Worm (Caenorhabditis elegans) whole organism, early embryonic: ENCODE results near the gene EGAP5.1.

ENCODE experiments used
- B0310.2 ChIP-seq: sonication (generic microtip); optimal IDR thresholded peaks from 2 replicates; lab custom pipeline; 2016; ENCODE audit warnings: mild to moderate bottlenecking, missing genetic modification characterization, missing compliant biosample characterization
- F13C5.2 ChIP-seq: sonication (generic microtip); optimal IDR thresholded peaks from 2 replicates; lab custom pipeline; 2017; ENCODE audit warnings: mild to moderate bottlenecking, missing genetic modification characterization, inconsistent platforms, missing compliant biosample characterization
- aly-1 ChIP-seq: sonication (generic microtip); optimal IDR thresholded peaks from 2 replicates; lab custom pipeline; 2016; ENCODE audit warnings: missing genetic modification characterization, missing compliant biosample characterization
- ama-1 ChIP-seq: fragments of 150-350 bp; optimal IDR thresholded peaks from 2 replicates; lab custom pipeline; 2014
- ceh-13 ChIP-seq: fragments of 200-800 bp; sonication (Bioruptor generic); optimal IDR thresholded peaks from 2 replicates; lab custom pipeline; 2018; ENCODE audit warnings: mild to moderate bottlenecking, missing genetic modification characterization, missing compliant biosample characterization
- ceh-36 ChIP-seq: sonication (generic microtip); optimal IDR thresholded peaks from 2 replicates; lab custom pipeline; 2016; ENCODE audit warnings: missing genetic modification characterization, inconsistent platforms, missing compliant biosample characterization
- ets-7 ChIP-seq: sonication (generic microtip); optimal IDR thresholded peaks from 2 replicates; lab custom pipeline; 2016; ENCODE audit warnings: missing genotype, missing genetic modification characterization, missing compliant biosample characterization
- flt-1 ChIP-seq: fragments of 200-800 bp; sonication (Bioruptor generic); IDR thresholded peaks from 2 replicates; pipeline ENCODE4 v1.3.6; 2022; ENCODE audit warnings: missing genetic modification characterization, missing compliant biosample characterization
- hmbx-1 ChIP-seq: sonication (generic microtip); optimal IDR thresholded peaks from 2 replicates; lab custom pipeline; 2016; ENCODE audit warnings: mild to moderate bottlenecking, missing genetic modification characterization, missing compliant biosample characterization
- hmg-4 ChIP-seq: fragments of 200-800 bp; sonication (Bioruptor generic); optimal IDR thresholded peaks from 2 replicates; lab custom pipeline; 2018; ENCODE audit warnings: mild to moderate bottlenecking, missing genetic modification characterization, missing compliant biosample characterization
- hnd-1 ChIP-seq: sonication (generic microtip); optimal IDR thresholded peaks from 2 replicates; lab custom pipeline; 2016; ENCODE audit warnings: missing genetic modification characterization, missing compliant biosample characterization
- pes-1 ChIP-seq: fragments of 200-800 bp; sonication (Bioruptor generic); IDR thresholded peaks from 2 replicates; pipeline ENCODE4 v1.3.6; 2022; ENCODE audit warnings: missing genetic modification reagents, missing genetic modification characterization, missing compliant biosample characterization
- scrt-1 ChIP-seq: fragments of 200-800 bp; sonication (Bioruptor generic); IDR thresholded peaks from 2 replicates; pipeline ENCODE4 v1.3.6; 2022; ENCODE audit warnings: missing genetic modification characterization, missing compliant biosample characterization
- sea-1 ChIP-seq: fragments of 200-800 bp; sonication (Bioruptor generic); conservative IDR thresholded peaks from 2 replicates; pipeline ENCODE4 v1.3.6; 2022; ENCODE audit warnings: missing genetic modification characterization, missing compliant biosample characterization
- tbx-11 ChIP-seq: fragments of 200-800 bp; sonication (Bioruptor generic); IDR thresholded peaks from 2 replicates; pipeline ENCODE4 v1.3.6; 2022; ENCODE audit warnings: missing genetic modification characterization, missing compliant biosample characterization
- tbx-37 ChIP-seq: fragments of 200-800 bp; sonication (Bioruptor generic); conservative IDR thresholded peaks from 2 replicates; pipeline ENCODE4 v1.3.6; 2022; ENCODE audit warnings: missing genetic modification reagents, missing genetic modification characterization, missing compliant biosample characterization
- tra-4 ChIP-seq: sonication (generic microtip); optimal IDR thresholded peaks from 2 replicates; lab custom pipeline; 2017; ENCODE audit warnings: missing genetic modification characterization, missing compliant biosample characterization

The EGAP5.1 gene

DNA sequence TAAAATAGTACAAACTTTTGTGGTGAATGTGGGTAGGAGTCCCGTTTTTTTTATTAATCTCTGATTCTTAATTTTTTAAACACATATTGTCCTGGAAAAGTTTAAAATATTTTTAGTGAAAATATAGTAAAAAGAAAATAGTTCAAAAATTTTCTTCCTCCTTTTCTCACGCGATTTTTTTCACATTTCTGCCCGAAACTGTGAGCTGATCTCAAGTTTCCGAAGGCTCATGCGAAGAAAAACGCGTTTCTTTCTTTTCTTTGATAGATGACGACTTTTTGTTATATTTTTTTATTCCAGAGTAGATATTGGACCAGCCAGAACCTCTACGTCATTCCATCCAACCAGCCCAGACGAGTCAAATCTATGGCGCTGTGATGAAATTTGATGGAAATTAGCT lies 21.1 kb downstream of the EGAP5.1 start, which contains the start of gene T03G11.9:
Gene T03G11.9, plus strand, starts transcription at position 301 of the 400 bp plus-strand sequence.
- TF ChIP-seq hnd-1 (tag; lab: Kevin White, UChicago) (no peak), hmg-4 (GFP tag; lab: Kevin White, UChicago) (no peak), pes-1 (no peak), F13C5.2 (tag; lab: Kevin White, UChicago) (no peak), aly-1 (tag; lab: Kevin White, UChicago) (no peak), B0310.2 (tag; lab: Kevin White, UChicago) (no peak), scrt-1 (GFP tag; lab: Robert Waterston, UW) (no peak)

DNA sequence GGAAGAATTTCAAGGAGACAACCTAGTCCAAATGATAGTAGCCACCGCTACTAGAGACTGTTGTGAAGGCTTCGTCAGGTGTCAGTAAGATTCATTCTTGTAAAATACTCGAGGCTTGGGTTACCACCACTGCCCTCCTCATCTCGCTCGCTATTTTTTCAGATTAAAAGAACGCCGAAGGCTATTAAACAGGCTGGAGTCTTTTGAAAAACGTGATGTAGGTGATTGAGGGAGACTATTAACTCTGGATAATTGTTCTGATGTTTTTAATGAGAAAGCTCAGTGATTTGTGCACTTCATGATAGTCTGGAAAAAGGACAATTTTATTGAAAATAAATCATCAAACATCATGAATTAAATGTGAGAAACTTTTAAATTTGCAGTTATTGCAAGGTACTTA lies 26.1 kb downstream of the EGAP5.1 start, which contains the start of gene zig-6:
Gene zig-6, minus strand, starts transcription at position 101 of the 400 bp plus-strand sequence.
- no peak for TF ChIP-seq tbx-11 (GFP tag; lab: Robert Waterston, UW)
- TF ChIP-seq tra-4 (tag; lab: Kevin White, UChicago) = no peak
- no peak for TF ChIP-seq ets-7
- no peak for TF ChIP-seq hnd-1 (tag; lab: Kevin White, UChicago)
- no peak for TF ChIP-seq scrt-1 (GFP tag; lab: Robert Waterston, UW)
- no peak for TF ChIP-seq hmg-4 (GFP tag; lab: Kevin White, UChicago)
- no peak for TF ChIP-seq hmbx-1 (tag; lab: Kevin White, UChicago)
- TF ChIP-seq F13C5.2 (tag; lab: Kevin White, UChicago) = no peak
- TF ChIP-seq ceh-13 (GFP tag; lab: Kevin White, UChicago) = no peak
- TF ChIP-seq flt-1 = no peak
- no peak for TF ChIP-seq aly-1 (tag; lab: Kevin White, UChicago)

DNA sequence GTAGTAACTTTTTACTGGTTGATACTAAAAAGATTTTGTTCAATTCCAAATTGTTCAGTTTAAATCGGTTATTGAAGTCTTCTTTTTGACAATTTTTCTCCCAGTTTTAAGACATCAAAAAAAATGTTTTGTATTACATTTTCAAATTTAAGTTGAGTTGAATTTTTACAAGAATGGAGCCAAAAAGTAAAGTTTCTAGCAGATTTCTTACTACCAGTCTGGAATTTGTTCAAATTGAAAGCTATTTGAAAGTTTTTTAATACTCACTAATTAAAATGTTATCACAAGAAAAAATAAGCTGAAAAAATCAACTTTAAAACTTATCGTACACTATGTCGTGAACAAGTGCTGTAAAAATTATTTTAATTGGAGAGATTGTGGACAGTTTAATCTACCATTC lies 27.2 kb downstream of the EGAP5.1 start:
- TF ChIP-seq pes-1 = no peak
- no peak for TF ChIP-seq ama-1 (lab: Kevin White, UChicago)
- no peak for TF ChIP-seq F13C5.2 (tag; lab: Kevin White, UChicago)
- TF ChIP-seq tbx-11 (GFP tag; lab: Robert Waterston, UW) = no peak
- TF ChIP-seq flt-1 = no peak
- TF ChIP-seq hmbx-1 (tag; lab: Kevin White, UChicago) = no peak
- no peak for TF ChIP-seq ceh-36
- no peak for TF ChIP-seq hmg-4 (GFP tag; lab: Kevin White, UChicago)
- TF ChIP-seq sea-1 (GFP tag; lab: Robert Waterston, UW) = no peak
- TF ChIP-seq B0310.2 (tag; lab: Kevin White, UChicago) = no peak
- no peak for TF ChIP-seq hnd-1 (tag; lab: Kevin White, UChicago)

DNA sequence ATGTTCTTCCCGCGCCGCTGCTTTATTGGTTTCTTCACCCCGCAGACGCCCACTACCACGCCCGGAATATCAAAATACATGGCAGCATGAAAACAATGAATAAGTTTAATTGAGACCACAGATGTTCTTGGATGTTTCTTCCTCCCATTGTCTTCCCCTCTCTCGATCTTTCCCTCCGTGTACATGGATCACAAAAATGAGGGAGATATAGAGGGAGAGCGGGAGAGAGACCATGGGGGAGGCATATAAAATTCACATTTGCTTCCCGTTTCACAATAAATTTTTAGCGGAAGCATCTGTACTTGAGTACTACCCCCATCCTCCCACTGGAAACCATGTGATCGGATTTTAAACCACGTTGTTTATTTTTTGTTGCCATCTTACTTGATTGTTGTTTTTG lies 30.5 kb downstream of the EGAP5.1 start:
- TF ChIP-seq pes-1 (no peak), ets-7 (no peak), tbx-37 (no peak), hmbx-1 (tag; lab: Kevin White, UChicago) (no peak), sea-1 (GFP tag; lab: Robert Waterston, UW) (no peak), ama-1 (lab: Kevin White, UChicago) (no peak), aly-1 (tag; lab: Kevin White, UChicago) (no peak)

DNA sequence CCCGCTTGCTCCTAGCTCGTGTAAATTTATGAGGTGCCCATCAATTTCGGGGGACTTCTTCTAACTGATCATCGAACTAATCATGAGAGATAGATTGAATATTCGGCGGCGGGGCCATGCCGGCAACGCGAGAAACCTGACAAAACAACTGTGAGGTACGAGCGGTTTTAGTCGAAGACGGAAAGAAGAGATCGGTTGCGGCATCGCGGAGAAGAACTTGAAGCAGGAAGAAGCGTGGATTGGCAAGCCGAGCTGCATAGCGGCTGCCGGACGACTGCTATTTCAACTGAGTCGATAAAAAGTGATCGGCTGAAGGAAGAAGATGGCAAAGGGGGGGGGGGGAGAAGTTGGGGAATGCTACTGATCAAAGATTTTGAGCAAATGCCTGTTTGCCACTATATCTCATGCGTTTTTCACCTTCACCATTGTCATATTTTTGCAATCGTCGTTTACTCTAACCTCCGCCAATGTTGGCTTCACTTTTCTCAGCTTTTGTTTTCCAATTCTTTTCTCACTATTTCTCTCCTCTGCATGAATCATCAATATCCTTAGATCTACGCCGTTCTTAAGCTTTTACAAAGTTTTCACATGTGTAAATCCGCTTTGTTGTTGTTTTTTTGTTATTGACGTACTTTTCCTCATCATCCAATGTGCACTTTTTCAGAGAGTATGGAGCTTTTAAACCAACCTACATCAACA lies 32.8 kb downstream of the EGAP5.1 start, which contains the start of gene pqn-62:
Gene pqn-62, plus strand, starts transcription at position 649 of the 699 bp plus-strand sequence.
- no peak for TF ChIP-seq hnd-1 (tag; lab: Kevin White, UChicago)
- TF ChIP-seq flt-1 = no peak
- no peak for TF ChIP-seq tbx-37
- TF ChIP-seq tra-4 (tag; lab: Kevin White, UChicago) = no peak

DNA sequence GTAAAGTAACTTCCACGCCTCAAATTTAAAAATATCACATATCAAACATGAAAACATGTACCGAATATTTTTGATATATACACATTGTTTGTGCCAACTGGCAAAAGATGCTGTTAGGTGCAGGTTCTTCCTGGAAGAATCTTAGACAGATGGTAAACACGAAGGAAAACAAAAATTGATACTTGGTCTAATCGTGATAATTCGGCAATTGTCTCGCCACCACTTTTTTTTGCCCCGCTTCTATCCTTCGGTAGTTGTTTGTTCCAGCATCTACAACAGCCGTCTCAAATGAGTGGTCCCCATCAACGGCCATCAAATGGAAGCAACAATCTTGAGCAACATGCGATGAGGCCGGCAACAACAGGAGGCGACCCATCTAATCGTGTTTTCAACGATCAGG lies 34.6 kb downstream of the EGAP5.1 start:
- TF ChIP-seq tbx-11 (GFP tag; lab: Robert Waterston, UW) (no peak), flt-1 (no peak), tra-4 (tag; lab: Kevin White, UChicago) (no peak), ceh-36 (no peak), sea-1 (GFP tag; lab: Robert Waterston, UW) (no peak), ama-1 (lab: Kevin White, UChicago) (no peak)

DNA sequence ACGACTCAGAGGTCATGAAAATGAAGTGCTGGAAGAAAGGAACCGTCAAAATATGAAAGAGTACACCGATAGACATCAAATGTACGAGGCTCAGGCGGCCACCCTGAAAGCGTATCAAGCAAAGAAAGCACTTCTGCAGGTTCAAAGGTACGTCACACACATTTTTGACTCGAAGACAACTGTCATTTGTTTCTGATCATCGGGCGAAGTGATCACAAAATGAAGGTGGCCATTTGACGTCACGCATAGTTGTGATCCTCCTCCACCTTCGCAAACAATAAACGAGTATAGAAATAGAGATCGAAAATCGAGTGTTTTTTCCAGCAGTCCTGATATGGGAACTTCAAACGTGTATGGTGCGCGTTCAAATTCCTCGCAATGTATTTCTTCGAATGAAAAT lies 36.4 kb downstream of the EGAP5.1 start:
- TF ChIP-seq ama-1 (lab: Kevin White, UChicago) (no peak), scrt-1 (GFP tag; lab: Robert Waterston, UW) (no peak), tra-4 (tag; lab: Kevin White, UChicago) (no peak), hmbx-1 (tag; lab: Kevin White, UChicago) (no peak), hmg-4 (GFP tag; lab: Kevin White, UChicago) (no peak), sea-1 (GFP tag; lab: Robert Waterston, UW) (no peak), B0310.2 (tag; lab: Kevin White, UChicago) (no peak), aly-1 (tag; lab: Kevin White, UChicago) (no peak), hnd-1 (tag; lab: Kevin White, UChicago) (no peak)

DNA sequence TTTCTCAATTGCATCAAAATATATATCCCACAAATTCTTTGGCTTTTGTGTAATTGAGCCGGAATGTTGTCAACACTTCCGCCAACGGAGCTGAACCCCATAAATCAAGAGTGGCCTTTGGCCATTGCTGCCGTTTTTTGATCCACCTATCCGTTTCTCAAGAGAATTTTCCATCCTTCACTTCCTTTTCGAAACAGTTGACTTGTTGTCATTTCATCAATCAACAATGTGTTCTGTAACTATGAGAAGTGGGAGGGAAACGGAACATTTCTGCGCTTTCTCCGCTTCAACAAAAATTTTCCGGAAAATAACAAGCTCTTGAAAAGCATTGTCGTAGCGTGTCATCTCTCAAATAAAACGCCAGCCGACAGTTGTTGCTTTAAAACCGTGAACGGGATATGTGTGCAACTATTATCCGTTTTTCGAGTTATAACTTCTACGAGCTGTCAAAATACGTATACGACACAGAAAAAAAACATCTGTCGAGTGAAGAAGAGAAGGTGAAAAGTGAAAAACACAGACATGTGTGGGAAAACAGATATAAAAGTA lies 37.0 kb downstream of the EGAP5.1 start:
- no peak for TF ChIP-seq tbx-11 (GFP tag; lab: Robert Waterston, UW)
- TF ChIP-seq ets-7 = no peak
